Worm (Caenorhabditis elegans) whole organism, L3 larva: ENCODE data around the gene F17H10.1.

Experiments used
- R02D3.7 ChIP-seq: fragments of 150-350 bp; optimal IDR thresholded peaks from 2 replicates; lab custom pipeline; 2014; ENCODE audit warnings: missing biosample characterization, missing genetic modification characterization
- ZK546.5 ChIP-seq: sonication (generic microtip); optimal IDR thresholded peaks from 2 replicates; lab custom pipeline; 2017; ENCODE audit warnings: missing biosample characterization, missing genetic modification characterization
- ama-1 ChIP-seq: fragments of 150-350 bp; optimal IDR thresholded peaks from 2 replicates; lab custom pipeline; 2018
- ceh-82 ChIP-seq: fragments of 150-350 bp; optimal IDR thresholded peaks from 2 replicates; lab custom pipeline; 2014; ENCODE audit warnings: missing biosample characterization, missing genetic modification characterization
- ceh-9 ChIP-seq: sonication (generic microtip); optimal IDR thresholded peaks from 2 replicates; lab custom pipeline; 2018; ENCODE audit warnings: missing biosample characterization, missing genetic modification characterization
- daf-12 ChIP-seq: fragments of 150-350 bp; optimal IDR thresholded peaks from 2 replicates; lab custom pipeline; 2014; ENCODE audit warnings: missing biosample characterization, missing genetic modification reagents, missing genetic modification characterization
- egl-27 ChIP-seq: sonication (generic microtip); optimal IDR thresholded peaks from 4 replicates; lab custom pipeline; 2017; ENCODE audit warnings: missing biosample characterization, missing genetic modification reagents, missing genetic modification characterization
- egl-5 ChIP-seq: fragments of 150-350 bp; optimal IDR thresholded peaks from 2 replicates; lab custom pipeline; 2017; ENCODE audit warnings: missing biosample characterization, missing genetic modification reagents, missing genetic modification characterization, inconsistent platforms
- elt-2 ChIP-seq: sonication (generic microtip); optimal IDR thresholded peaks from 2 replicates; lab custom pipeline; 2016; ENCODE audit warnings: missing genetic modification reagents, mild to moderate bottlenecking, missing genetic modification characterization, missing compliant biosample characterization
- elt-3 ChIP-seq, 3 experiments: fragments of 150-350 bp in 1 of 3; sonication (generic microtip) in 2 of 3; optimal IDR thresholded peaks; 2 replicates in 2 of 3; 4 replicates in 1 of 3; lab custom pipeline; 2014 to 2017; ENCODE audit warnings: missing biosample characterization in 3 of 3, missing genetic modification characterization in 3 of 3
- eor-1 ChIP-seq, 2 experiments: fragments of 150-350 bp; optimal IDR thresholded peaks; 2 replicates each; lab custom pipeline; 2014 to 2018; ENCODE audit warnings: missing biosample characterization in 2 of 2, missing genetic modification characterization in 2 of 2
- fkh-2 ChIP-seq: fragments of 150-350 bp; optimal IDR thresholded peaks from 2 replicates; lab custom pipeline; 2014; ENCODE audit warnings: missing biosample characterization, missing genetic modification reagents, missing genetic modification characterization
- hmg-11 ChIP-seq: sonication (generic microtip); optimal IDR thresholded peaks from 2 replicates; lab custom pipeline; 2016; ENCODE audit warnings: missing genetic modification characterization, missing compliant biosample characterization
- jun-1 ChIP-seq: fragments of 150-350 bp; optimal IDR thresholded peaks from 2 replicates; lab custom pipeline; 2014; ENCODE audit warnings: missing biosample characterization, missing genetic modification reagents, missing genetic modification characterization
- lin-15B ChIP-seq: fragments of 150-350 bp; optimal IDR thresholded peaks from 2 replicates; lab custom pipeline; 2014; ENCODE audit warnings: missing biosample characterization, missing genetic modification characterization
- lin-39 ChIP-seq: fragments of 150-350 bp; optimal IDR thresholded peaks from 2 replicates; lab custom pipeline; 2018; ENCODE audit warnings: missing biosample characterization, missing genetic modification reagents, missing genetic modification characterization
- lsy-12 ChIP-seq: sonication (generic microtip); optimal IDR thresholded peaks from 2 replicates; lab custom pipeline; 2016; ENCODE audit warnings: mild to moderate bottlenecking, missing genetic modification characterization, missing compliant biosample characterization
- nfya-1 ChIP-seq: sonication (generic microtip); optimal IDR thresholded peaks from 2 replicates; lab custom pipeline; 2017; ENCODE audit warnings: missing genetic modification characterization, mild to moderate bottlenecking, missing compliant biosample characterization, antibody characterized with exemption, moderate library complexity; ENCODE audit not compliant: insufficient read depth
- nhr-11 ChIP-seq: fragments of 150-350 bp; optimal IDR thresholded peaks from 2 replicates; lab custom pipeline; 2014; ENCODE audit warnings: missing biosample characterization, missing genetic modification characterization
- nhr-12 ChIP-seq: fragments of 150-350 bp; optimal IDR thresholded peaks from 2 replicates; lab custom pipeline; 2014; ENCODE audit warnings: missing biosample characterization, missing genetic modification characterization
- nhr-23 ChIP-seq: fragments of 150-350 bp; optimal IDR thresholded peaks from 2 replicates; lab custom pipeline; 2014; ENCODE audit warnings: missing biosample characterization, missing genetic modification reagents, missing genetic modification characterization
- nhr-237 ChIP-seq: fragments of 150-350 bp; optimal IDR thresholded peaks from 2 replicates; lab custom pipeline; 2014; ENCODE audit warnings: missing biosample characterization, missing genetic modification characterization
- nhr-25 ChIP-seq: sonication (generic microtip); optimal IDR thresholded peaks from 2 replicates; lab custom pipeline; 2017; ENCODE audit warnings: missing biosample characterization, missing genetic modification characterization
- nhr-28 ChIP-seq: fragments of 150-350 bp; optimal IDR thresholded peaks from 2 replicates; lab custom pipeline; 2014; ENCODE audit warnings: missing biosample characterization, missing genetic modification characterization
- nhr-43 ChIP-seq: sonication (generic microtip); optimal IDR thresholded peaks from 2 replicates; lab custom pipeline; 2016; ENCODE audit warnings: mild to moderate bottlenecking, missing genetic modification characterization, missing compliant biosample characterization; ENCODE audit not compliant: poor library complexity, severe bottlenecking
- nhr-67 ChIP-seq: fragments of 150-350 bp; optimal IDR thresholded peaks from 2 replicates; lab custom pipeline; 2014; ENCODE audit warnings: missing biosample characterization, missing genetic modification characterization
- nhr-76 ChIP-seq: fragments of 150-350 bp; sonication (generic microtip); optimal IDR thresholded peaks from 5 replicates; lab custom pipeline; 2014; ENCODE audit warnings: missing biosample characterization, missing genetic modification characterization
- nhr-77 ChIP-seq: fragments of 150-350 bp; optimal IDR thresholded peaks from 2 replicates; lab custom pipeline; 2014; ENCODE audit warnings: missing biosample characterization, missing genetic modification characterization
- sea-2 ChIP-seq: fragments of 150-350 bp; sonication (generic microtip); optimal IDR thresholded peaks from 4 replicates; lab custom pipeline; 2014; ENCODE audit warnings: missing biosample characterization, missing genetic modification reagents, missing genetic modification characterization
- skn-1 ChIP-seq: fragments of 150-350 bp; optimal IDR thresholded peaks from 2 replicates; lab custom pipeline; 2014; ENCODE audit warnings: missing biosample characterization, missing genetic modification characterization
- tbx-2 ChIP-seq: sonication (generic microtip); optimal IDR thresholded peaks from 2 replicates; lab custom pipeline; 2016; ENCODE audit warnings: mild to moderate bottlenecking, missing genetic modification characterization, missing compliant biosample characterization
- unc-62 ChIP-seq: fragments of 150-350 bp; sonication (generic microtip); optimal IDR thresholded peaks from 4 replicates; lab custom pipeline; 2014; ENCODE audit warnings: missing biosample characterization, missing genetic modification reagents, missing genetic modification characterization
- ztf-4 ChIP-seq: fragments of 150-350 bp; optimal IDR thresholded peaks from 2 replicates; lab custom pipeline; 2014; ENCODE audit warnings: missing biosample characterization, missing genetic modification characterization

F17H10.1 gene

ce11 chrX:13100410-13100809, 4.6 kb upstream of the F17H10.1 start, which contains the start of gene R03G8.6:
Gene R03G8.6, minus strand, starts transcription at chrX:13100510.
- TF ChIP-seq ztf-4 (tag; lab: Kevin White, UChicago) = no peak
- no peak for TF ChIP-seq unc-62 (GFP tag; lab: Kevin White, UChicago)
- TF ChIP-seq nhr-77 = no peak
- TF ChIP-seq ceh-82 (tag; lab: Kevin White, UChicago) = no peak
- no peak for TF ChIP-seq nhr-237 (tag; lab: Kevin White, UChicago)
- no peak for TF ChIP-seq egl-5 (tag; lab: Kevin White, UChicago)
- TF ChIP-seq skn-1 = no peak
- TF ChIP-seq nhr-12 (tag; lab: Kevin White, UChicago) = no peak
- no peak for TF ChIP-seq ceh-9 (tag; lab: Kevin White, UChicago)
- no peak for TF ChIP-seq ama-1 (lab: Kevin White, UChicago)
- no peak for TF ChIP-seq daf-12
- no peak for TF ChIP-seq jun-1
- TF ChIP-seq hmg-11 (tag; lab: Kevin White, UChicago) = no peak
- TF ChIP-seq nhr-43 = no peak
- TF ChIP-seq nhr-11 (tag; lab: Kevin White, UChicago) = no peak
- no peak for TF ChIP-seq fkh-2 (tag; lab: Kevin White, UChicago)
- TF ChIP-seq, all 47 proteins: peak for 0

- TF ChIP-seq daf-12 (no peak), lsy-12 (tag; lab: Kevin White, UChicago) (no peak), eor-1 (tag; optimal IDR thresholded peaks at IDR 0.05; lab: Kevin White, UChicago) (no peak), jun-1 (no peak), nhr-67 (tag; lab: Kevin White, UChicago) (no peak), ceh-82 (tag; lab: Kevin White, UChicago) (no peak), lin-39 (tag; lab: Kevin White, UChicago) (no peak), lin-15B (tag; lab: Kevin White, UChicago) (no peak), ZK546.5 (no peak), tbx-2 (tag; lab: Kevin White, UChicago) (no peak), fkh-2 (tag; lab: Kevin White, UChicago) (no peak), nhr-28 (tag; lab: Kevin White, UChicago) (no peak), elt-2 (tag; lab: Kevin White, UChicago) (no peak), egl-5 (tag; lab: Kevin White, UChicago) (no peak), egl-27 (no peak), R02D3.7 (tag; lab: Kevin White, UChicago) (no peak)
These were observed 2.2 kb upstream of the F17H10.1 start for ce11 chrX:13102838-13103237.

- TF ChIP-seq tbx-2 (tag; lab: Kevin White, UChicago) = no peak
- TF ChIP-seq nhr-76 (tag; lab: Kevin White, UChicago) = no peak
- no peak for TF ChIP-seq ama-1 (lab: Kevin White, UChicago)
- TF ChIP-seq elt-2 (tag; lab: Kevin White, UChicago) = peak; percentile 80
- no peak for TF ChIP-seq fkh-2 (tag; lab: Kevin White, UChicago)
- no peak for TF ChIP-seq lsy-12 (tag; lab: Kevin White, UChicago)
- TF ChIP-seq nhr-237 (tag; lab: Kevin White, UChicago) = no peak
- no peak for TF ChIP-seq elt-3 (tag; optimal IDR thresholded peaks at IDR 0.05; lab: Kevin White, UChicago)
- peak; percentile 22 for TF ChIP-seq nfya-1 (tag; lab: Kevin White, UChicago)
- no peak for TF ChIP-seq nhr-25
- no peak for TF ChIP-seq sea-2 (GFP tag; lab: Kevin White, UChicago)
- TF ChIP-seq jun-1 = peak; percentile 7
- no peak for TF ChIP-seq ztf-4 (tag; lab: Kevin White, UChicago)
- TF ChIP-seq ceh-9 (tag; lab: Kevin White, UChicago) = no peak
- no peak for TF ChIP-seq lin-39 (tag; lab: Kevin White, UChicago)
- TF ChIP-seq ZK546.5 = no peak
These were observed 1.2 kb downstream of the F17H10.1 start for ce11 chrX:13106177-13106761.

ce11 chrX:13108664-13109063, 3.6 kb downstream of the F17H10.1 start:
- TF ChIP-seq elt-2 (tag; lab: Kevin White, UChicago) (peak; percentile 11), nhr-23 (tag; lab: Kevin White, UChicago) (no peak), egl-5 (tag; lab: Kevin White, UChicago) (peak; percentile 9), R02D3.7 (tag; lab: Kevin White, UChicago) (no peak), ama-1 (lab: Kevin White, UChicago) (peak; percentile 94)
